Worm (Caenorhabditis elegans): ENCODE data around the gene F52B11.2.

DNA sequence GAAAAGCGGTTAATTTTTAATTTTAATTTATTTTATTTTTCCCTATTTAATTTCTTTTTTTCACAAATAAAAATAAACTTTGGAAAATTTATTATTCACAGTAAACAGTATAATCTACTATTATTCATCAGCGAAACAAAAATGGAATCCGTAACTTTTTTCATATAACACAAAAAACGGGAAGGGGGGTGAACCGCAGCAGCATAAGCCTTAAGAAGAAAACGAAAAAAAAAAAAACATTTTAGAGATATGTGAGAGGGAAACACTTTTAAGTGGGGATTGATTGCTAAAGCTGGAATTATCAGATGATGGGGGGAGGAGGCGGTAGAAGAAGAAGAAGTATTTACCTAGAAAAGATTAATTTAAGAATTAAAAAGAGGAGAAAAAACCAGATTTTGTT, 24.3 kb downstream of the F52B11.2 start:
- TF ChIP-seq php-3 (GFP tag; IDR thresholded peaks at IDR 0.05) (no peak), unc-130 (GFP tag; optimal IDR thresholded peaks at IDR 0.05) (no peak), lin-1 (GFP tag; IDR thresholded peaks at IDR 0.05) (no peak), pha-4 (GFP tag; IDR thresholded peaks at IDR 0.05) (no peak), pha-4 (tag; optimal IDR thresholded peaks at IDR 0.05) (no peak), jun-1 (tag; optimal IDR thresholded peaks at IDR 0.05) (no peak), ztf-7 (tag; optimal IDR thresholded peaks at IDR 0.05) (no peak), egl-27 (tag; optimal IDR thresholded peaks at IDR 0.05) (no peak), lsy-2 (tag; optimal IDR thresholded peaks at IDR 0.05) (no peak)
